Fruit fly (Drosophila melanogaster) whole organism, embryonic: Measurements from ENCODE around the gene Tmep.

Experiments
- Ada2b ChIP-seq: fragments of 200-800 bp; sonication (Bioruptor generic); IDR thresholded peaks from 2 replicates; pipeline ENCODE4 v1.3.6; 2022; ENCODE audit warnings: missing biosample characterization, missing genetic modification characterization
- Adf1 ChIP-seq: fragments of 200-800 bp; sonication (Bioruptor generic); IDR thresholded peaks from 2 replicates; pipeline ENCODE4 v1.3.6; 2022; ENCODE audit warnings: missing biosample characterization, missing genetic modification characterization
- Atf6 ChIP-seq: fragments of 200-800 bp; sonication (Bioruptor generic); IDR thresholded peaks from 2 replicates; pipeline ENCODE4 v1.3.6; 2022; ENCODE audit warnings: missing biosample characterization, missing genetic modification characterization
- B-H2 ChIP-seq: fragments of 200-800 bp; sonication (Bioruptor generic); optimal IDR thresholded peaks from 2 replicates; lab custom pipeline; 2018; ENCODE audit warnings: missing biosample characterization, mild to moderate bottlenecking, missing genetic modification characterization
- CG10543 ChIP-seq: fragments of 200-800 bp; sonication (Bioruptor generic); optimal IDR thresholded peaks from 3 replicates; lab custom pipeline; 2017; ENCODE audit warnings: missing biosample characterization, mild to moderate bottlenecking, missing genetic modification characterization, moderate library complexity
- CG11247 ChIP-seq: fragments of 200-800 bp; sonication (Bioruptor generic); IDR thresholded peaks from 2 replicates; pipeline ENCODE4 v1.3.6; 2022; ENCODE audit warnings: missing biosample characterization, missing genetic modification characterization
- CG1233 ChIP-seq: fragments of 200-800 bp; sonication (Bioruptor generic); optimal IDR thresholded peaks from 4 replicates; lab custom pipeline; 2018; ENCODE audit warnings: missing biosample characterization, mild to moderate bottlenecking, missing genetic modification characterization
- CG12769 ChIP-seq: fragments of 200-800 bp; sonication (Bioruptor generic); optimal IDR thresholded peaks from 2 replicates; lab custom pipeline; 2019; ENCODE audit warnings: missing biosample characterization, mild to moderate bottlenecking, missing genetic modification characterization, moderate library complexity
- CG12942 ChIP-seq: fragments of 200-800 bp; sonication (Bioruptor generic); optimal IDR thresholded peaks from 3 replicates; lab custom pipeline; 2016; ENCODE audit warnings: missing biosample characterization, missing genetic modification characterization
- CG15269 ChIP-seq: fragments of 200-800 bp; sonication (Bioruptor generic); optimal IDR thresholded peaks from 2 replicates; lab custom pipeline; 2018; ENCODE audit warnings: missing biosample characterization, mild to moderate bottlenecking, missing genetic modification characterization, moderate library complexity
- CG1529 ChIP-seq: fragments of 200-800 bp; sonication (Bioruptor generic); optimal IDR thresholded peaks from 3 replicates; lab custom pipeline; 2018; ENCODE audit warnings: missing biosample characterization, missing genetic modification characterization
- CG1647 ChIP-seq: fragments of 200-800 bp; sonication (Bioruptor generic); optimal IDR thresholded peaks from 3 replicates; lab custom pipeline; 2016; ENCODE audit warnings: missing biosample characterization, missing genetic modification characterization
- CG2116 ChIP-seq: fragments of 200-800 bp; sonication (Bioruptor generic); optimal IDR thresholded peaks from 3 replicates; lab custom pipeline; 2018; ENCODE audit warnings: missing biosample characterization, mild to moderate bottlenecking, missing genetic modification characterization
- CG32532 ChIP-seq: fragments of 200-800 bp; sonication (Bioruptor generic); IDR thresholded peaks from 2 replicates; pipeline ENCODE4 v1.3.6; 2022; ENCODE audit warnings: missing biosample characterization, missing genetic modification characterization
- CG33557 ChIP-seq: fragments of 200-800 bp; sonication (Bioruptor generic); optimal IDR thresholded peaks from 2 replicates; lab custom pipeline; 2019; ENCODE audit warnings: missing biosample characterization, mild to moderate bottlenecking, missing genetic modification characterization, moderate library complexity
- CG4360 ChIP-seq: fragments of 200-800 bp; sonication (Bioruptor generic); IDR thresholded peaks from 2 replicates; pipeline ENCODE4 v1.3.6; 2022; ENCODE audit warnings: missing biosample characterization, missing genetic modification characterization
- CG4730 ChIP-seq: fragments of 200-800 bp; sonication (Bioruptor generic); IDR thresholded peaks from 2 replicates; pipeline ENCODE4 v1.3.6; 2022; ENCODE audit warnings: missing biosample characterization, missing genetic modification characterization
- CG4854 ChIP-seq: fragments of 200-800 bp; sonication (Bioruptor generic); optimal IDR thresholded peaks from 2 replicates; lab custom pipeline; 2016; ENCODE audit warnings: missing biosample characterization, missing genetic modification characterization, inconsistent platforms
- CG6689 ChIP-seq: fragments of 200-800 bp; sonication (Bioruptor generic); IDR thresholded peaks from 2 replicates; pipeline ENCODE4 v1.3.6; 2022; ENCODE audit warnings: missing biosample characterization, missing genetic modification characterization
- CG7839 ChIP-seq: fragments of 200-800 bp; sonication (Bioruptor generic); optimal IDR thresholded peaks from 3 replicates; lab custom pipeline; 2018; ENCODE audit warnings: missing biosample characterization, mild to moderate bottlenecking, missing genetic modification characterization, moderate library complexity
- CG8944 ChIP-seq: fragments of 200-800 bp; sonication (Bioruptor generic); optimal IDR thresholded peaks from 3 replicates; lab custom pipeline; 2016; ENCODE audit warnings: missing biosample characterization, missing genetic modification characterization
- Deaf1 ChIP-seq: fragments of 200-800 bp; optimal IDR thresholded peaks from 3 replicates; lab custom pipeline; 2019; ENCODE audit warnings: missing biosample characterization, mild to moderate bottlenecking, missing genetic modification characterization, moderate library complexity
- Drgx ChIP-seq: fragments of 200-800 bp; sonication (Bioruptor generic); IDR thresholded peaks from 2 replicates; pipeline ENCODE4 v1.3.6; 2022; ENCODE audit warnings: missing biosample characterization, missing genetic modification characterization
- Ets65A ChIP-seq: fragments of 200-800 bp; sonication (Bioruptor generic); peaks from one replicate; lab custom pipeline; 2016; ENCODE audit warnings: missing biosample characterization, missing genetic modification characterization
- Hmx ChIP-seq: fragments of 200-800 bp; sonication (Bioruptor generic); optimal IDR thresholded peaks from 2 replicates; lab custom pipeline; 2016; ENCODE audit warnings: missing biosample characterization, missing genetic modification characterization
- Hr78 ChIP-seq, 2 experiments: fragments of 200-800 bp in 1 of 2; fragments of >200 bp in 1 of 2; sonication (Bioruptor generic) in 1 of 2; optimal IDR thresholded peaks; 2 replicates each; lab custom pipeline; 2017 to 2019; ENCODE audit warnings: missing biosample characterization in 2 of 2, missing genetic modification characterization in 2 of 2, mild to moderate bottlenecking in 1 of 2, moderate library complexity in 1 of 2
- NK7.1 ChIP-seq: fragments of 200-800 bp; sonication (Bioruptor generic); optimal IDR thresholded peaks from 3 replicates; lab custom pipeline; 2016; ENCODE audit warnings: missing biosample characterization, missing genetic modification characterization
- Oaz ChIP-seq: fragments of 200-800 bp; sonication (Bioruptor generic); IDR thresholded peaks from 2 replicates; pipeline ENCODE4 v1.3.6; 2022; ENCODE audit warnings: missing biosample characterization, missing genetic modification characterization
- Rfx ChIP-seq: fragments of 200-800 bp; sonication (Bioruptor generic); IDR thresholded peaks from 2 replicates; pipeline ENCODE4 v1.3.6; 2022; ENCODE audit warnings: missing biosample characterization, missing genetic modification characterization
- Sry-δ ChIP-seq: fragments of 200-800 bp; sonication (Bioruptor generic); optimal IDR thresholded peaks from 2 replicates; lab custom pipeline; 2016; ENCODE audit warnings: missing biosample characterization, missing genetic modification characterization
- chinmo ChIP-seq: fragments of 200-800 bp; sonication (Bioruptor generic); IDR thresholded peaks from 4 replicates; pipeline ENCODE4 v1.3.6; 2022; ENCODE audit warnings: missing biosample characterization, missing genetic modification characterization; ENCODE audit not compliant: partially characterized antibody
- chm ChIP-seq: fragments of 200-800 bp; sonication (Bioruptor generic); IDR thresholded peaks from 2 replicates; pipeline ENCODE4 v1.3.6; 2022; ENCODE audit warnings: missing biosample characterization, missing genetic modification characterization
- crol ChIP-seq: fragments of 200-800 bp; sonication (Bioruptor generic); IDR thresholded peaks from 2 replicates; pipeline ENCODE4 v1.3.6; 2022; ENCODE audit warnings: missing biosample characterization, missing genetic modification characterization
- dmrt11E ChIP-seq: fragments of 200-800 bp; sonication (Bioruptor generic); optimal IDR thresholded peaks from 3 replicates; lab custom pipeline; 2018; ENCODE audit warnings: missing biosample characterization, mild to moderate bottlenecking, missing genetic modification characterization, moderate library complexity
- ftz-f1 ChIP-seq: fragments of 200-800 bp; sonication (Bioruptor generic); optimal IDR thresholded peaks from 2 replicates; lab custom pipeline; 2016; ENCODE audit warnings: missing biosample characterization, missing genetic modification characterization
- fu2 ChIP-seq: fragments of 200-800 bp; sonication (Bioruptor generic); optimal IDR thresholded peaks from 2 replicates; lab custom pipeline; 2016; ENCODE audit warnings: missing biosample characterization, missing genetic modification characterization
- her ChIP-seq: fragments of 200-800 bp; sonication (Bioruptor generic); optimal IDR thresholded peaks from 2 replicates; lab custom pipeline; 2016; ENCODE audit warnings: missing biosample characterization, missing genetic modification characterization
- mirr ChIP-seq: fragments of 200-800 bp; sonication (Bioruptor generic); optimal IDR thresholded peaks from 3 replicates; lab custom pipeline; 2018; ENCODE audit warnings: missing biosample characterization, mild to moderate bottlenecking, missing genetic modification characterization
- sc ChIP-seq, 3 experiments: fragments of >200 bp in 2 of 3; fragments of 200-800 bp in 1 of 3; sonication (Bioruptor generic) in 1 of 3; optimal IDR thresholded peaks; 2 replicates in 2 of 3; 3 replicates in 1 of 3; lab custom pipeline; 2017; ENCODE audit warnings: mild to moderate bottlenecking in 1 of 3, missing biosample characterization in 1 of 3, missing genetic modification characterization in 1 of 3, missing genetic modification reagents in 1 of 3
- sd ChIP-seq: fragments of 200-800 bp; sonication (Bioruptor generic); optimal IDR thresholded peaks from 3 replicates; lab custom pipeline; 2018; ENCODE audit warnings: missing biosample characterization, mild to moderate bottlenecking, missing genetic modification characterization, moderate library complexity
- sens ChIP-seq: fragments of 200-800 bp; sonication (Bioruptor generic); peaks from one replicate; lab custom pipeline; 2016; ENCODE audit warnings: missing biosample characterization, missing genetic modification characterization
- sr ChIP-seq: fragments of 200-800 bp; sonication (Bioruptor generic); IDR thresholded peaks from 3 replicates; pipeline ENCODE4 v1.3.6; 2022; ENCODE audit warnings: missing biosample characterization, missing genetic modification characterization
- stc ChIP-seq: fragments of 200-800 bp; sonication (Bioruptor generic); IDR thresholded peaks from 2 replicates; pipeline ENCODE4 v1.3.6; 2022; ENCODE audit warnings: missing biosample characterization, missing genetic modification characterization

The Tmep gene

dm6 chr3L:1609611-1610010 lies 40.6 kb downstream of the Tmep start (continued):
- TF ChIP-seq CG7839 (tag; lab: Kevin White, UChicago), result peak; percentile 76

dm6 chr3L:1614465-1615084 lies 45.6 kb downstream of the Tmep start:
- TF ChIP-seq B-H2 (GFP tag; lab: Kevin White, UChicago), result no peak
- no peak for TF ChIP-seq Ada2b
- peak; percentile 57 for TF ChIP-seq ftz-f1
- TF ChIP-seq Oaz (GFP tag; lab: Robert Waterston, UW), result no peak
- TF ChIP-seq Ets65A, result peak; percentile 47
- TF ChIP-seq Hr78 (GFP tag; optimal IDR thresholded peaks at IDR 0.05; lab: Kevin White, UChicago), result peak in 1 of 2 experiments; percentile 55
- TF ChIP-seq CG12769 (tag; lab: Kevin White, UChicago), result peak; percentile 66
- peak; percentile 46; the same call in 1 of the 2 replicates for TF ChIP-seq Atf6 (GFP tag; lab: Robert Waterston, UW)
- TF ChIP-seq CG10543 (GFP tag; lab: Kevin White, UChicago), result peak; percentile 85
- TF ChIP-seq Rfx (GFP tag; lab: Robert Waterston, UW), result 0 out of 2 replicates have a peak, but pooled peaks have one; percentile 4
- no peak for TF ChIP-seq Hmx (GFP tag; lab: Kevin White, UChicago)
- peak; percentile 71 for TF ChIP-seq Deaf1 (tag; lab: Kevin White, UChicago)
- TF ChIP-seq Adf1 (GFP tag; lab: Robert Waterston, UW), result peak; percentile 13; the same call in 1 of the 2 replicates
- no peak for TF ChIP-seq CG1233
- TF ChIP-seq chinmo (GFP tag; lab: Robert Waterston, UW), result 0 out of 4 replicates have a peak, but pooled peaks have one; percentile 18
- TF ChIP-seq CG4854 (GFP tag; lab: Kevin White, UChicago), result no peak
- TF ChIP-seq CG11247, result no peak
- TF ChIP-seq CG6689 (GFP tag; lab: Robert Waterston, UW), result no peak
- no peak for TF ChIP-seq Drgx (GFP tag; lab: Robert Waterston, UW)
- no peak for TF ChIP-seq CG32532 (GFP tag; lab: Robert Waterston, UW)
- peak; percentile 63 for TF ChIP-seq sd (tag; lab: Kevin White, UChicago)
- TF ChIP-seq sr (GFP tag; lab: Robert Waterston, UW), result 0 out of 3 replicates have a peak, but pooled peaks have one; percentile 25
- no peak for TF ChIP-seq CG2116
- peak; percentile 50 for TF ChIP-seq sens (GFP tag; lab: Kevin White, UChicago)

dm6 chr3L:1615701-1616100 lies 46.7 kb downstream of the Tmep start, which contains the start of gene CG12105:
Gene CG12105, minus strand, starts transcription at chr3L:1615801.
- TF ChIP-seq CG4730 (no peak), Sry-δ (no peak), CG1529 (no peak), chm (GFP tag; lab: Robert Waterston, UW) (no peak), CG15269 (tag; lab: Kevin White, UChicago) (no peak), crol (no peak), dmrt11E (tag; lab: Kevin White, UChicago) (no peak), stc (GFP tag; lab: Robert Waterston, UW) (no peak), NK7.1 (GFP tag; lab: Kevin White, UChicago) (no peak), her (GFP tag; lab: Kevin White, UChicago) (no peak), sc (optimal IDR thresholded peaks at IDR 0.05; lab: Kevin White, UChicago) (no peak), sc (GFP tag; optimal IDR thresholded peaks at IDR 0.05; lab: Kevin White, UChicago) (no peak), fu2 (GFP tag; lab: Kevin White, UChicago) (no peak), CG12942 (GFP tag; lab: Kevin White, UChicago) (no peak), CG33557 (GFP tag; lab: Kevin White, UChicago) (no peak), CG8944 (GFP tag; lab: Kevin White, UChicago) (no peak), CG1647 (GFP tag; lab: Kevin White, UChicago) (no peak), CG4360 (no peak), mirr (no peak)
